Worm (Caenorhabditis elegans) whole organism, mixed stage, embryonic: Measurements from ENCODE around the gene C04A2.15.

Source experiments
- elt-3 ChIP-seq: fragments of 150-350 bp; optimal IDR thresholded peaks from 2 replicates; lab custom pipeline; 2014; ENCODE audit warnings: missing biosample characterization, missing genetic modification characterization
- flh-1 ChIP-seq: fragments of 200-800 bp; sonication (Bioruptor generic); optimal IDR thresholded peaks from 2 replicates; lab custom pipeline; 2018; ENCODE audit warnings: mild to moderate bottlenecking, missing genetic modification characterization, moderate library complexity, missing compliant biosample characterization
- mep-1 ChIP-seq: fragments of 150-350 bp; optimal IDR thresholded peaks from 2 replicates; lab custom pipeline; 2017; ENCODE audit warnings: missing biosample characterization, missing genetic modification reagents, missing genetic modification characterization, inconsistent platforms
- nhr-12 ChIP-seq: fragments of 150-350 bp; optimal IDR thresholded peaks from 2 replicates; lab custom pipeline; 2014; ENCODE audit warnings: missing biosample characterization, missing genetic modification characterization
- nhr-237 ChIP-seq: fragments of 150-350 bp; optimal IDR thresholded peaks from 2 replicates; lab custom pipeline; 2014; ENCODE audit warnings: missing biosample characterization, missing genetic modification characterization
- nhr-28 ChIP-seq: fragments of 150-350 bp; optimal IDR thresholded peaks from 2 replicates; lab custom pipeline; 2014; ENCODE audit warnings: missing biosample characterization, missing genetic modification characterization
- nhr-76 ChIP-seq: sonication (generic microtip); optimal IDR thresholded peaks from 2 replicates; lab custom pipeline; 2017; ENCODE audit warnings: missing biosample characterization, missing genetic modification characterization
- snpc-4 ChIP-seq: fragments of 150-350 bp; optimal IDR thresholded peaks from 2 replicates; lab custom pipeline; 2014; ENCODE audit warnings: missing biosample characterization, missing genetic modification characterization
- sptf-1 ChIP-seq: sonication (generic microtip); optimal IDR thresholded peaks from 2 replicates; lab custom pipeline; 2017; ENCODE audit warnings: mild to moderate bottlenecking, missing genetic modification characterization, moderate library complexity, missing compliant biosample characterization
- unc-39 ChIP-seq: fragments of 150-350 bp; optimal IDR thresholded peaks from 2 replicates; lab custom pipeline; 2014; ENCODE audit warnings: missing biosample characterization, missing genetic modification characterization

DNA sequence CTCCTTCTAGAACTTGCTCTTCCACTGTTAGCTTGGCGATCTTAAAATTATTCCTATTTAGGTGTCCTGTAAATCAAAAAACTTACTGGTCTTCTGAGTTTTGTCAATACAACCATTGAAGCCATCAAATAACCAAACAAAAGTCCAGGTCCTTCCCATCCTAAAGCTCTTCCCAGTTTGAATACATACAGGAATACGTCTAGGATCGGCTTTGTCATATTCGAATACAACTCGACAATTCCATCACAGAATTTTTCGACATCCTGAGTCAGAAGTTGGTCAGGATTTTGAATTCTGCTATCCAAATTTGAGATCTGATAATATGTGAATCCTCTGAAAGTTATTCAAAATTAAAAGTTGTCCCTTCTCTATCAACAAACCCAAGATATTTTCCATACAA, 30.3 kb downstream of the C04A2.15 start:
- TF ChIP-seq mep-1 (tag; lab: Kevin White, UChicago) (no peak), nhr-76 (tag; lab: Kevin White, UChicago) (no peak), unc-39 (tag; lab: Kevin White, UChicago) (no peak), nhr-28 (no peak), nhr-237 (tag; lab: Kevin White, UChicago) (no peak), flh-1 (GFP tag; lab: Kevin White, UChicago) (no peak), snpc-4 (tag; lab: Kevin White, UChicago) (no peak), nhr-12 (tag; lab: Kevin White, UChicago) (no peak), sptf-1 (tag; lab: Kevin White, UChicago) (no peak), elt-3 (tag; lab: Kevin White, UChicago) (no peak)
